Worm (Caenorhabditis elegans) whole organism, midembryonic: ENCODE measurements around the gene npr-39.

Experiments used
- T22C8.4 ChIP-seq: fragments of 200-800 bp; sonication (Bioruptor generic); IDR thresholded peaks from 2 replicates; pipeline ENCODE4 v1.3.6; 2022; ENCODE audit warnings: missing genetic modification characterization, missing compliant biosample characterization
- cog-1 ChIP-seq: sonication (generic microtip); optimal IDR thresholded peaks from 2 replicates; lab custom pipeline; 2016; ENCODE audit warnings: missing genetic modification characterization, missing compliant biosample characterization
- flt-1 ChIP-seq: fragments of 200-800 bp; sonication (Bioruptor generic); IDR thresholded peaks from 2 replicates; pipeline ENCODE4 v1.3.6; 2022; ENCODE audit warnings: missing genetic modification characterization, missing compliant biosample characterization
- klf-2 ChIP-seq: fragments of 200-800 bp; sonication (Bioruptor generic); conservative IDR thresholded peaks from 2 replicates; pipeline ENCODE4 v1.3.6; 2022; ENCODE audit warnings: missing genetic modification reagents, missing genetic modification characterization, missing compliant biosample characterization
- med-1 ChIP-seq: sonication (generic microtip); optimal IDR thresholded peaks from 2 replicates; lab custom pipeline; 2017; ENCODE audit warnings: missing genetic modification characterization, mild to moderate bottlenecking, missing compliant biosample characterization, antibody characterized with exemption, missing genetic modification reagents; ENCODE audit not compliant: insufficient read depth
- ref-1 ChIP-seq: fragments of 200-800 bp; sonication (Bioruptor generic); conservative IDR thresholded peaks from 2 replicates; pipeline ENCODE4 v1.3.6; 2022; ENCODE audit warnings: missing genetic modification reagents, missing genetic modification characterization, missing compliant biosample characterization
- tab-1 ChIP-seq: fragments of 200-800 bp; sonication (Bioruptor generic); IDR thresholded peaks from 2 replicates; pipeline ENCODE4 v1.3.6; 2022; ENCODE audit warnings: missing genetic modification characterization, missing compliant biosample characterization
- ztf-23 ChIP-seq: fragments of 200-800 bp; sonication (Bioruptor generic); IDR thresholded peaks from 2 replicates; pipeline ENCODE4 v1.3.6; 2022; ENCODE audit warnings: missing genetic modification reagents, missing genetic modification characterization, missing compliant biosample characterization
- ztf-29 ChIP-seq: fragments of 200-800 bp; sonication (Bioruptor generic); IDR thresholded peaks from 2 replicates; pipeline ENCODE4 v1.3.6; 2022; ENCODE audit warnings: missing genetic modification reagents, missing genetic modification characterization, missing compliant biosample characterization

The npr-39 gene

DNA sequence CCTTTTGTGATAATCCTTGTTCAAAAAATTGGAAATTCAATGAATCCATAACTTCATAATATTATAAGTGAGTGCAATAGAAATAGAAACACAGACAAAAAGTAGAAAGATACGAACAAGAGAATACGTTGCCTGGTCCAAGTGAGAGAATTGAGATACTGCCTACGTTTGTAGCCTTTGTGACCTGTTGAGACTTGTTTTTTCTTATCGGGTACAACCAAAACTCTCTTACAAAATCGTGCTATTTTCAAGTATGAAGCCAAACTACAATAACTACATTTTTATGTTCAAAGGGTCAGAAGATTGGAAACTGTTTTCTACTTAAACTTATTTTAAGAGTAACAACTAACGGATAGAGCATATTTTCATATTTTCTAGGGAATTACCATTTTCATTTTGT lies 14.8 kb downstream of the npr-39 start, which contains the start of gene nhr-205:
nhr-205 (minus strand) TSS at position 141 of the 400 bp plus-strand sequence.
- TF ChIP-seq flt-1 (GFP tag; lab: Robert Waterston, UW) (no peak), klf-2 (GFP tag; lab: Robert Waterston, UW) (no peak), cog-1 (tag; lab: Kevin White, UChicago) (no peak), tab-1 (GFP tag; lab: Robert Waterston, UW) (no peak), ztf-23 (GFP tag; lab: Robert Waterston, UW) (no peak), T22C8.4 (GFP tag; lab: Robert Waterston, UW) (no peak)

- TF ChIP-seq T22C8.4 (GFP tag; lab: Robert Waterston, UW) (no peak), med-1 (GFP tag; lab: Kevin White, UChicago) (no peak), ztf-23 (GFP tag; lab: Robert Waterston, UW) (no peak), tab-1 (GFP tag; lab: Robert Waterston, UW) (no peak), cog-1 (tag; lab: Kevin White, UChicago) (no peak), ref-1 (no peak), ztf-29 (GFP tag; lab: Robert Waterston, UW) (no peak), klf-2 (GFP tag; lab: Robert Waterston, UW) (no peak), flt-1 (GFP tag; lab: Robert Waterston, UW) (no peak)
Measured at ce11 chrV:10083999-10084468, 17.2 kb downstream of the npr-39 start, which contains the start of gene nhr-12. Gene nhr-12, minus strand, starts transcription at chrV:10084049.

DNA sequence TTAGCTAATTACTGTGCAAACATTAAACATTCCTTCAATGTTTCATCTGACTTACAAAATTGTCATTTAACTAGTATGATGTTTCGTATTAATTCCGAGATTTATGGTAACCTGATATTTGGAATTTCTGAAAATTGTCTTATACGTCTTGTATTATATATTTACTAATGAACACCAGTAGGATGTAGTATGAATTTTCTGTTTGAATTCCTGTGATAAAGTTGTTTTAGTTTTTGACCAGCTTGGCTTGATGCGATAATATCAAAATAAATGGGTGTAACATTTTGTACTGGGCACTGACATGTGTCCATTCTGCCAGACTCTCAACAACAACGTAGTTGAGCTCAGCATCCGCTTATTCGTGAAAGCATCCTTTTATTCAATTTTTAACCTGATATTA lies 18.0 kb downstream of the npr-39 start, which contains the start of gene R04B5.6:
R04B5.6 (plus strand) TSS at position 301 of the 400 bp plus-strand sequence.
- TF ChIP-seq med-1 (GFP tag; lab: Kevin White, UChicago): no peak
- no peak for TF ChIP-seq klf-2 (GFP tag; lab: Robert Waterston, UW)
- no peak for TF ChIP-seq ztf-23 (GFP tag; lab: Robert Waterston, UW)
- TF ChIP-seq ref-1: no peak
- no peak for TF ChIP-seq T22C8.4 (GFP tag; lab: Robert Waterston, UW)

DNA sequence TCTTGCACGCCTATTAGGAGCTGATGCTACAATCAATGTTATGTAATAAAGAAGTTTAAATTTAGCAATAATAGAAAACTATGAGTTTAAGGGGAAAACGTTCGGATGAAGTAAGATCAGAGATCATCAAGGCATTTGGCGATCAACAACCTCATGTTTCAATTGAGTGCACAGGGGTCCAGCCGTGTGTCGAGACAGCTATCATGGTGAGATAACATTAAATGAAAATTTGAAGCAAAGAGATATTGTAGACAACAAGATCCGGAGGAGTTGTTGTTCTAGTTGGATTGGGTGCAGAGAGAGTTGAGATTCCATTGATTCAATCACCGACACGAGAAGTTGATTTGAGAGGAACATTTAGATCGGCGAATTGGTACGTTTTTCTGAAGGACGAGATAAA lies 19.3 kb downstream of the npr-39 start:
- no peak for TF ChIP-seq flt-1 (GFP tag; lab: Robert Waterston, UW)
- TF ChIP-seq med-1 (GFP tag; lab: Kevin White, UChicago): no peak
- TF ChIP-seq T22C8.4 (GFP tag; lab: Robert Waterston, UW): no peak
- no peak for TF ChIP-seq cog-1 (tag; lab: Kevin White, UChicago)
- no peak for TF ChIP-seq tab-1 (GFP tag; lab: Robert Waterston, UW)
- TF ChIP-seq ztf-29 (GFP tag; lab: Robert Waterston, UW): no peak
- TF ChIP-seq ztf-23 (GFP tag; lab: Robert Waterston, UW): no peak

ce11 chrV:10087103-10087502 lies 20.2 kb downstream of the npr-39 start, which contains the start of gene R04B5.5:
Gene R04B5.5, plus strand, starts transcription at chrV:10087480.
- TF ChIP-seq ztf-23 (GFP tag; lab: Robert Waterston, UW) (no peak), T22C8.4 (GFP tag; lab: Robert Waterston, UW) (no peak), med-1 (GFP tag; lab: Kevin White, UChicago) (no peak), ztf-29 (GFP tag; lab: Robert Waterston, UW) (no peak), ref-1 (no peak), klf-2 (GFP tag; lab: Robert Waterston, UW) (no peak), flt-1 (GFP tag; lab: Robert Waterston, UW) (no peak)

- no peak for TF ChIP-seq ztf-23 (GFP tag; lab: Robert Waterston, UW)
- no peak for TF ChIP-seq ztf-29 (GFP tag; lab: Robert Waterston, UW)
- no peak for TF ChIP-seq klf-2 (GFP tag; lab: Robert Waterston, UW)
- no peak for TF ChIP-seq T22C8.4 (GFP tag; lab: Robert Waterston, UW)
- no peak for TF ChIP-seq tab-1 (GFP tag; lab: Robert Waterston, UW)
- no peak for TF ChIP-seq ref-1
Measured at ce11 chrV:10090461-10090860, 23.6 kb downstream of the npr-39 start, which contains the start of gene R04B5.7. Gene R04B5.7, minus strand, starts transcription at chrV:10090561.

- no peak for TF ChIP-seq ztf-29 (GFP tag; lab: Robert Waterston, UW)
- no peak for TF ChIP-seq med-1 (GFP tag; lab: Kevin White, UChicago)
- TF ChIP-seq ref-1: no peak
- no peak for TF ChIP-seq T22C8.4 (GFP tag; lab: Robert Waterston, UW)
- TF ChIP-seq klf-2 (GFP tag; lab: Robert Waterston, UW): no peak
- no peak for TF ChIP-seq cog-1 (tag; lab: Kevin White, UChicago)
- no peak for TF ChIP-seq flt-1 (GFP tag; lab: Robert Waterston, UW)
- TF ChIP-seq ztf-23 (GFP tag; lab: Robert Waterston, UW): no peak
- no peak for TF ChIP-seq tab-1 (GFP tag; lab: Robert Waterston, UW)
Measured at ce11 chrV:10091152-10091551, 24.3 kb downstream of the npr-39 start, which contains the start of gene R04B5.11. Gene R04B5.11, minus strand, starts transcription at chrV:10091252.

DNA sequence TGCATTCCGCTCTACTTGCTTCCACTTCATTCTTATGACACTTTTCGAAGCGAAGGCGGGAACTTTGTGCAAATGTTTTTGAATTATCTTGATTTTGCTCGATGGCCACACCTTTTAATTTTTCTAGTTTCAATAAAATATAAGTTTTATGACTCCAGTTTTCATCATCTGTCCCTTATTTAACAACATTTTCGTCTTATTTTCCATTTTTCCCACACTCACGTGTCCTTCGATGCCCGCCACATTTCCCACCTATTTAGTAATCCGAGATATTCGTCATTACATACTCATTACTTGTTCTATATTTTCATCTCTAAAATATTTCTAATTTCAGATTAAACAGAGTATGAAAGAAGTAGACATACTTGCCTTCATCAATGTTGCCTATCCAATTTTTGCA lies 27.5 kb downstream of the npr-39 start, which contains the start of gene srd-49:
srd-49 (plus strand) TSS at position 301 of the 400 bp plus-strand sequence.
- TF ChIP-seq med-1 (GFP tag; lab: Kevin White, UChicago) (no peak), ref-1 (no peak), klf-2 (GFP tag; lab: Robert Waterston, UW) (no peak), cog-1 (tag; lab: Kevin White, UChicago) (no peak), tab-1 (GFP tag; lab: Robert Waterston, UW) (no peak), T22C8.4 (GFP tag; lab: Robert Waterston, UW) (no peak), flt-1 (GFP tag; lab: Robert Waterston, UW) (no peak), ztf-29 (GFP tag; lab: Robert Waterston, UW) (no peak), ztf-23 (GFP tag; lab: Robert Waterston, UW) (no peak)

DNA sequence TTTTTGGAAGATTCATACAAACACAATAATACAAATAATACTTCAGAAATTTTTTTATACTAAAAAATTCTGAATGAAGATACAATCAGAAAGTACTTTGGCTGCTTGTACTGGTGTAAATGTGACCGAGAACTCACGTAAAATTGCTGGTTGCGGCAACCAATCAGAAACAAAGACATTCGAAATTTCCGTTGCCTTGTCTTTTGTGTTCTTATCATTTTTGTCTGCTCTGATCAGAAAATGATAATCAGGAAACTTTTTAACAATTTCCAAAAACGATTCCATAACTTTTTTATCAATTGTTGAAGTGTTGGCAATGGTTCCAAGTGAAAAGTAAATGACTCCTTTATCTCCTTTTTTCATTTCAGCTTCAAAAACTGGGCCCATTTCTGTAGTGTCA lies 30.1 kb downstream of the npr-39 start:
- TF ChIP-seq med-1 (GFP tag; lab: Kevin White, UChicago) (no peak), ztf-29 (GFP tag; lab: Robert Waterston, UW) (no peak), tab-1 (GFP tag; lab: Robert Waterston, UW) (no peak), T22C8.4 (GFP tag; lab: Robert Waterston, UW) (no peak)
